Fruit fly (Drosophila melanogaster) whole organism, adult: ENCODE results near the gene mib1.

ENCODE experiments used
- CG11617 ChIP-seq: fragments of 200-800 bp; sonication (Bioruptor generic); optimal IDR thresholded peaks from 2 replicates; lab custom pipeline; 2017; ENCODE audit warnings: mild to moderate bottlenecking, missing biosample characterization, missing genetic modification reagents, missing genetic modification characterization
- CG12768 ChIP-seq: fragments of 200-800 bp; sonication (Bioruptor generic); optimal IDR thresholded peaks from 2 replicates; lab custom pipeline; 2017; ENCODE audit warnings: missing biosample characterization, missing genetic modification characterization, mild to moderate bottlenecking, moderate library complexity, missing genetic modification reagents
- CG14711 ChIP-seq: fragments of 200-800 bp; sonication (Bioruptor generic); optimal IDR thresholded peaks from 2 replicates; lab custom pipeline; 2018; ENCODE audit warnings: missing biosample characterization, mild to moderate bottlenecking, missing genetic modification characterization, moderate library complexity
- CG1620 ChIP-seq: fragments of 200-800 bp; sonication (Bioruptor generic); optimal IDR thresholded peaks from 2 replicates; lab custom pipeline; 2016; ENCODE audit warnings: missing biosample characterization, missing genetic modification characterization
- CG33017 ChIP-seq: fragments of 200-800 bp; sonication (Bioruptor generic); optimal IDR thresholded peaks from 2 replicates; lab custom pipeline; 2018; ENCODE audit warnings: missing biosample characterization, mild to moderate bottlenecking, missing genetic modification characterization, moderate library complexity
- CG5204 ChIP-seq: fragments of 200-800 bp; sonication (Bioruptor generic); optimal IDR thresholded peaks from 2 replicates; lab custom pipeline; 2016; ENCODE audit warnings: missing biosample characterization, missing genetic modification characterization
- CG7045 ChIP-seq: fragments of 200-800 bp; sonication (Bioruptor generic); optimal IDR thresholded peaks from 2 replicates; lab custom pipeline; 2017; ENCODE audit warnings: missing biosample characterization, mild to moderate bottlenecking, missing genetic modification characterization
- CG7101 ChIP-seq: fragments of 200-800 bp; sonication (Bioruptor generic); optimal IDR thresholded peaks from 2 replicates; lab custom pipeline; 2018; ENCODE audit warnings: missing biosample characterization, mild to moderate bottlenecking, missing genetic modification characterization, moderate library complexity
- Clk ChIP-seq: fragments of 200-800 bp; sonication (Bioruptor generic); optimal IDR thresholded peaks from 2 replicates; lab custom pipeline; 2017; ENCODE audit warnings: missing biosample characterization, missing genetic modification characterization
- Crg-1 ChIP-seq: fragments of 200-800 bp; sonication (Bioruptor generic); optimal IDR thresholded peaks from 2 replicates; lab custom pipeline; 2016; ENCODE audit warnings: missing biosample characterization, missing genetic modification characterization
- Hr96 ChIP-seq: fragments of 200-800 bp; sonication (Bioruptor generic); optimal IDR thresholded peaks from 2 replicates; lab custom pipeline; 2016; ENCODE audit warnings: missing biosample characterization, missing genetic modification characterization
- Mnt ChIP-seq: fragments of 200-800 bp; sonication (Bioruptor generic); optimal IDR thresholded peaks from 2 replicates; lab custom pipeline; 2016; ENCODE audit warnings: missing biosample characterization, mild to moderate bottlenecking, missing genetic modification characterization
- bab1 ChIP-seq: fragments of 200-800 bp; sonication (Bioruptor generic); optimal IDR thresholded peaks from 3 replicates; lab custom pipeline; 2019; ENCODE audit warnings: missing biosample characterization, mild to moderate bottlenecking, missing genetic modification characterization, moderate library complexity
- cic ChIP-seq: fragments of 200-800 bp; sonication (Bioruptor generic); optimal IDR thresholded peaks from 2 replicates; lab custom pipeline; 2017; ENCODE audit warnings: missing biosample characterization, mild to moderate bottlenecking, missing genetic modification characterization, moderate library complexity
- cnc ChIP-seq, 2 experiments: fragments of >200 bp; optimal IDR thresholded peaks; 2 replicates each; lab custom pipeline; 2017
- kay ChIP-seq: fragments of 200-800 bp; sonication (Bioruptor generic); peaks from one replicate; lab custom pipeline; 2016; ENCODE audit warnings: missing biosample characterization, missing genetic modification characterization, borderline replicate concordance
- ovo ChIP-seq: fragments of 200-800 bp; sonication (Bioruptor generic); optimal IDR thresholded peaks from 2 replicates; lab custom pipeline; 2016; ENCODE audit warnings: missing biosample characterization, missing genetic modification characterization
- pad ChIP-seq: fragments of 200-800 bp; sonication (Bioruptor generic); optimal IDR thresholded peaks from 3 replicates; lab custom pipeline; 2017; ENCODE audit warnings: missing biosample characterization, missing genetic modification characterization, mild to moderate bottlenecking, moderate library complexity, missing genetic modification reagents
- tj ChIP-seq: fragments of 200-800 bp; sonication (Bioruptor generic); optimal IDR thresholded peaks from 3 replicates; lab custom pipeline; 2017; ENCODE audit warnings: missing biosample characterization, mild to moderate bottlenecking, missing genetic modification characterization, moderate library complexity
- toe ChIP-seq: fragments of 200-800 bp; sonication (Bioruptor generic); optimal IDR thresholded peaks from 2 replicates; lab custom pipeline; 2016; ENCODE audit warnings: missing biosample characterization, missing genetic modification characterization

The mib1 gene

dm6 chr3L:15974166-15974565 is 37.4 kb downstream of the mib1 start:
- no peak for TF ChIP-seq CG12768
- TF ChIP-seq cic (GFP tag; lab: Kevin White, UChicago), result no peak
- no peak for TF ChIP-seq pad (GFP tag; lab: Kevin White, UChicago)
- TF ChIP-seq CG1620 (GFP tag; lab: Kevin White, UChicago), result no peak
- TF ChIP-seq Mnt (GFP tag; lab: Kevin White, UChicago), result no peak
- no peak for TF ChIP-seq CG33017 (tag; lab: Kevin White, UChicago)
- TF ChIP-seq toe (GFP tag; lab: Kevin White, UChicago), result no peak
- no peak for TF ChIP-seq CG5204 (GFP tag; lab: Kevin White, UChicago)
- no peak for TF ChIP-seq bab1 (GFP tag; lab: Kevin White, UChicago)

- TF ChIP-seq bab1 (GFP tag; lab: Kevin White, UChicago), result peak; percentile 5
- no peak for TF ChIP-seq CG7101 (tag; lab: Kevin White, UChicago)
- TF ChIP-seq cic (GFP tag; lab: Kevin White, UChicago), result peak; percentile 50
These were observed 42.9 kb downstream of the mib1 start for dm6 chr3L:15968686-15969085.

dm6 chr3L:15967588-15968500 is 43.8 kb downstream of the mib1 start, which contains the start of the genes Brr2 and CG10516:
Gene Brr2 (minus strand): TSS chr3L:15967872.
Gene CG10516 (plus strand): TSS chr3L:15968204.
- TF ChIP-seq Mnt (GFP tag; lab: Kevin White, UChicago) (peak; percentile 43), CG12768 (no peak), pad (GFP tag; lab: Kevin White, UChicago) (no peak), bab1 (GFP tag; lab: Kevin White, UChicago) (peak; percentile 76), CG5204 (GFP tag; lab: Kevin White, UChicago) (no peak), ovo (GFP tag; lab: Kevin White, UChicago) (no peak), toe (GFP tag; lab: Kevin White, UChicago) (peak; percentile 65), CG7101 (tag; lab: Kevin White, UChicago) (no peak), Crg-1 (GFP tag; lab: Kevin White, UChicago) (no peak), kay (GFP tag; lab: Kevin White, UChicago) (no peak), tj (GFP tag; lab: Kevin White, UChicago) (no peak), CG7045 (no peak), cnc (optimal IDR thresholded peaks at IDR 0.05; lab: Kevin White, UChicago) (no peak), cic (GFP tag; lab: Kevin White, UChicago) (no peak), CG11617 (GFP tag; lab: Kevin White, UChicago) (peak; percentile 40), CG33017 (tag; lab: Kevin White, UChicago) (no peak), Clk (GFP tag; lab: Kevin White, UChicago) (no peak), CG14711 (peak; percentile 17), CG1620 (GFP tag; lab: Kevin White, UChicago) (peak; percentile 44), Hr96 (peak; percentile 47)

DNA sequence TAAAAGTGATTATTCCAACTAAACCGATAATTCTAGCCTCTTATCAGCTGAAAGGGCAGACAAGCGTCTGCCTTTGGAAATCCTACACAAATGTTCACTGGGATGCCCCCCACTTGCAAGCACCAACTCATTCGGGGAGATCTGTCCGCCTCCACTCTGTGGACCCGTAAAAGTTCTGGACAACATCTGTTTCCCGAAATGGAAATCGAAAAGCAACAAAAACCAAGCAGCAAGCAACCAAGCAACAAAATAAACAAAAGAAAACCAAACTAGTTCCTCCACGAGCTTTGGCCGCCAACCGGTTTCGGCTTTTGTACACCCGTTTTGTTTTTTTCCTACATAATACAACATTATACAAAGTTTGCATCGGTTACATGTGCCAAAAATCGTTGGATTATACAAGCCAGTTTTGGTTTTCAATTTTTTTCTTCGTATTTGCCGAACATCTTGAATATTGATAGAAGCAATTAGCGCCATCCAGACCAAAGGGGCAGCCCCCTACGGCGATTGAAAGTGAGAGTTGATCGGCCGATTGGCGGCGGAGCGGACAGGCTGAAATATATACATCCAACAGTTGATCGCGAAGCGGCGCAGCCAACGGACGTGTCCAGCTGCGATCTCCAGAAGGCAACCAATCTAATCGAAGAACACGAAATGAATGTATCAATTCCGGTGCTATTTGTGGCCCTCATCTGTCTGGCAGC is 52.8 kb downstream of the mib1 start, which contains the start of gene CG17032:
Gene CG17032, plus strand, starts transcription at position 232 of the 704 bp plus-strand sequence.
- no peak for TF ChIP-seq CG7045
- no peak for TF ChIP-seq CG5204 (GFP tag; lab: Kevin White, UChicago)
- no peak for TF ChIP-seq CG12768
- TF ChIP-seq bab1 (GFP tag; lab: Kevin White, UChicago), result no peak
- no peak for TF ChIP-seq CG1620 (GFP tag; lab: Kevin White, UChicago)
- TF ChIP-seq pad (GFP tag; lab: Kevin White, UChicago), result no peak
- no peak for TF ChIP-seq CG7101 (tag; lab: Kevin White, UChicago)
- TF ChIP-seq Hr96, result no peak
- TF ChIP-seq cic (GFP tag; lab: Kevin White, UChicago), result no peak
- TF ChIP-seq toe (GFP tag; lab: Kevin White, UChicago), result no peak
